Fruit fly (Drosophila melanogaster) whole organism, prepupa: ENCODE measurements around the gene GstD1.

Source experiments
- Blimp-1 ChIP-seq: fragments of 200-800 bp; sonication (Bioruptor generic); optimal IDR thresholded peaks from 3 replicates; lab custom pipeline; 2017; ENCODE audit warnings: missing biosample characterization, missing genetic modification characterization, mild to moderate bottlenecking, moderate library complexity, missing genetic modification reagents
- CG10631 ChIP-seq: fragments of 200-800 bp; sonication (Bioruptor generic); optimal IDR thresholded peaks from 2 replicates; lab custom pipeline; 2016; ENCODE audit warnings: missing biosample characterization, missing genetic modification characterization
- CG11762 ChIP-seq: fragments of 200-800 bp; sonication (Bioruptor generic); optimal IDR thresholded peaks from 3 replicates; lab custom pipeline; 2016; ENCODE audit warnings: missing biosample characterization, missing genetic modification characterization; ENCODE audit not compliant: insufficient read depth
- CG11902 ChIP-seq: fragments of 200-800 bp; sonication (Bioruptor generic); optimal IDR thresholded peaks from 3 replicates; lab custom pipeline; 2016; ENCODE audit warnings: missing biosample characterization, missing genetic modification characterization
- CG1621 ChIP-seq: fragments of 200-800 bp; sonication (Bioruptor generic); optimal IDR thresholded peaks from 3 replicates; lab custom pipeline; 2018; ENCODE audit warnings: missing biosample characterization, mild to moderate bottlenecking, missing genetic modification characterization
- CG16779 ChIP-seq: fragments of 200-800 bp; sonication (Bioruptor generic); optimal IDR thresholded peaks from 3 replicates; lab custom pipeline; 2017; ENCODE audit warnings: missing biosample characterization, mild to moderate bottlenecking, missing genetic modification characterization
- CG3032 ChIP-seq: fragments of 200-800 bp; optimal IDR thresholded peaks from 2 replicates; lab custom pipeline; 2019; ENCODE audit warnings: missing biosample characterization, mild to moderate bottlenecking, missing genetic modification characterization, moderate library complexity
- CG31627 ChIP-seq: fragments of 200-800 bp; sonication (Bioruptor generic); optimal IDR thresholded peaks from 3 replicates; lab custom pipeline; 2016; ENCODE audit warnings: missing biosample characterization, missing genetic modification characterization
- CG3919 ChIP-seq: fragments of 200-800 bp; sonication (Bioruptor generic); optimal IDR thresholded peaks from 3 replicates; lab custom pipeline; 2016; ENCODE audit warnings: missing biosample characterization, missing genetic modification characterization
- CG4318 ChIP-seq: fragments of 200-800 bp; sonication (Bioruptor generic); optimal IDR thresholded peaks from 3 replicates; lab custom pipeline; 2017; ENCODE audit warnings: missing biosample characterization, mild to moderate bottlenecking, missing genetic modification characterization
- CG6163 ChIP-seq: fragments of 200-800 bp; sonication (Bioruptor generic); IDR thresholded peaks from 3 replicates; pipeline ENCODE4 v1.3.6; 2022; ENCODE audit warnings: missing biosample characterization, missing genetic modification characterization
- CG6792 ChIP-seq: fragments of 200-800 bp; sonication (Bioruptor generic); optimal IDR thresholded peaks from 3 replicates; lab custom pipeline; 2016; ENCODE audit warnings: missing biosample characterization, missing genetic modification characterization
- CG6854 ChIP-seq: fragments of 200-800 bp; sonication (Bioruptor generic); optimal IDR thresholded peaks from 2 replicates; lab custom pipeline; 2017; ENCODE audit warnings: missing biosample characterization, mild to moderate bottlenecking, missing genetic modification characterization
- CG8119 ChIP-seq: fragments of 200-800 bp; sonication (Bioruptor generic); IDR thresholded peaks from 3 replicates; pipeline ENCODE4 v1.3.6; 2022; ENCODE audit warnings: missing biosample characterization, missing genetic modification characterization
- CG8319 ChIP-seq: fragments of 200-800 bp; sonication (Bioruptor generic); optimal IDR thresholded peaks from 3 replicates; lab custom pipeline; 2016; ENCODE audit warnings: missing biosample characterization, missing genetic modification characterization
- CG9139 ChIP-seq: fragments of 200-800 bp; sonication (Bioruptor generic); optimal IDR thresholded peaks from 3 replicates; lab custom pipeline; 2017; ENCODE audit warnings: missing biosample characterization, mild to moderate bottlenecking, missing genetic modification characterization
- Eip75B ChIP-seq: fragments of 200-800 bp; sonication (Bioruptor generic); optimal IDR thresholded peaks from 3 replicates; lab custom pipeline; 2016; ENCODE audit warnings: missing biosample characterization, missing genetic modification characterization
- Eip78C ChIP-seq: fragments of 200-800 bp; sonication (Bioruptor generic); peaks from one replicate; lab custom pipeline; 2016; ENCODE audit warnings: missing biosample characterization, missing genetic modification characterization
- Ets96B ChIP-seq: fragments of 200-800 bp; optimal IDR thresholded peaks from 2 replicates; lab custom pipeline; 2019; ENCODE audit warnings: missing biosample characterization, mild to moderate bottlenecking, missing genetic modification characterization, moderate library complexity
- Hr38 ChIP-seq: sonication (Bioruptor generic); optimal IDR thresholded peaks from 2 replicates; lab custom pipeline; 2016; ENCODE audit warnings: missing biosample characterization, missing genetic modification characterization
- Hr39 ChIP-seq: fragments of 200-800 bp; sonication (Bioruptor generic); optimal IDR thresholded peaks from 2 replicates; lab custom pipeline; 2016; ENCODE audit warnings: missing biosample characterization, missing genetic modification characterization
- Hr4 ChIP-seq: fragments of 200-800 bp; sonication (Bioruptor generic); optimal IDR thresholded peaks from 3 replicates; lab custom pipeline; 2016; ENCODE audit warnings: missing biosample characterization, missing genetic modification characterization
- Met ChIP-seq: fragments of 200-800 bp; sonication (Bioruptor generic); optimal IDR thresholded peaks from 3 replicates; lab custom pipeline; 2016; ENCODE audit warnings: missing biosample characterization, missing genetic modification characterization
- OdsH ChIP-seq: fragments of 200-800 bp; sonication (Bioruptor generic); optimal IDR thresholded peaks from 3 replicates; lab custom pipeline; 2016; ENCODE audit warnings: missing biosample characterization, missing genetic modification characterization
- Sox102F ChIP-seq: fragments of 200-800 bp; sonication (Bioruptor generic); optimal IDR thresholded peaks from 2 replicates; lab custom pipeline; 2016; ENCODE audit warnings: missing biosample characterization, mild to moderate bottlenecking, missing genetic modification characterization
- Sox14 ChIP-seq: fragments of 200-800 bp; sonication (Bioruptor generic); optimal IDR thresholded peaks from 3 replicates; lab custom pipeline; 2016; ENCODE audit warnings: missing biosample characterization, missing genetic modification characterization
- Sox15 ChIP-seq: fragments of 200-800 bp; sonication (Bioruptor generic); optimal IDR thresholded peaks from 3 replicates; lab custom pipeline; 2016; ENCODE audit warnings: missing biosample characterization, missing genetic modification characterization
- acj6 ChIP-seq: fragments of 200-800 bp; sonication (Bioruptor generic); optimal IDR thresholded peaks from 3 replicates; lab custom pipeline; 2016; ENCODE audit warnings: missing biosample characterization, missing genetic modification characterization
- cyc ChIP-seq: fragments of 200-800 bp; sonication (Bioruptor generic); optimal IDR thresholded peaks from 3 replicates; lab custom pipeline; 2016; ENCODE audit warnings: missing biosample characterization, missing genetic modification characterization
- dsx ChIP-seq: fragments of 200-800 bp; optimal IDR thresholded peaks from 3 replicates; lab custom pipeline; 2019; ENCODE audit warnings: missing biosample characterization, mild to moderate bottlenecking, missing genetic modification characterization, moderate library complexity; ENCODE audit not compliant: poor library complexity, severe bottlenecking
- esn ChIP-seq: fragments of 200-800 bp; sonication (Bioruptor generic); optimal IDR thresholded peaks from 2 replicates; lab custom pipeline; 2016; ENCODE audit warnings: missing biosample characterization, mild to moderate bottlenecking, missing genetic modification characterization, moderate library complexity
- fkh ChIP-seq: fragments of 200-800 bp; sonication (Bioruptor generic); optimal IDR thresholded peaks from 3 replicates; lab custom pipeline; 2017; ENCODE audit warnings: missing biosample characterization, mild to moderate bottlenecking, missing genetic modification characterization, moderate library complexity
- lz ChIP-seq: fragments of 200-800 bp; sonication (Bioruptor generic); optimal IDR thresholded peaks from 3 replicates; lab custom pipeline; 2016; ENCODE audit warnings: missing biosample characterization, missing genetic modification characterization
- net ChIP-seq: fragments of 200-800 bp; sonication (Bioruptor generic); optimal IDR thresholded peaks from 3 replicates; lab custom pipeline; 2016; ENCODE audit warnings: missing biosample characterization, missing genetic modification characterization
- pdm3 ChIP-seq: fragments of 200-800 bp; sonication (Bioruptor generic); optimal IDR thresholded peaks from 3 replicates; lab custom pipeline; 2016; ENCODE audit warnings: missing biosample characterization, missing genetic modification characterization
- ss ChIP-seq, 2 experiments: fragments of 200-800 bp; sonication (Bioruptor generic); optimal IDR thresholded peaks; 2 replicates in 1 of 2; 3 replicates in 1 of 2; lab custom pipeline; 2017 to 2018; ENCODE audit warnings: mild to moderate bottlenecking in 2 of 2, missing biosample characterization in 2 of 2, missing genetic modification characterization in 2 of 2, moderate library complexity in 1 of 2
- topi ChIP-seq: fragments of 200-800 bp; sonication (Bioruptor generic); optimal IDR thresholded peaks from 3 replicates; lab custom pipeline; 2016; ENCODE audit warnings: missing biosample characterization, missing genetic modification characterization
- vri ChIP-seq: fragments of 200-800 bp; sonication (Bioruptor generic); optimal IDR thresholded peaks from 3 replicates; lab custom pipeline; 2016; ENCODE audit warnings: missing biosample characterization, mild to moderate bottlenecking, missing genetic modification characterization

The GstD1 gene

dm6 chr3R:12364580-12364979, 4.5 kb downstream of the GstD1 start, which contains the start of gene Tim17a1:
Gene Tim17a1, minus strand, starts transcription at chr3R:12364680.
- TF ChIP-seq Hr4 (no peak), Ets96B (tag; lab: Kevin White, UChicago) (no peak), lz (GFP tag; lab: Kevin White, UChicago) (no peak), cyc (GFP tag; lab: Kevin White, UChicago) (no peak), CG9139 (GFP tag; lab: Kevin White, UChicago) (no peak), pdm3 (GFP tag; lab: Kevin White, UChicago) (no peak), CG6792 (GFP tag; lab: Kevin White, UChicago) (no peak), Met (GFP tag; lab: Kevin White, UChicago) (no peak), Sox15 (no peak), esn (no peak), Hr39 (no peak), CG1621 (tag; lab: Kevin White, UChicago) (no peak), CG10631 (no peak), ss (GFP tag; optimal IDR thresholded peaks at IDR 0.05; lab: Kevin White, UChicago) (no peak)
- TF ChIP-seq, all 60 proteins: peak for 0

- TF ChIP-seq Blimp-1 (GFP tag; lab: Kevin White, UChicago) = no peak
- TF ChIP-seq dsx (GFP tag; lab: Kevin White, UChicago) = peak; percentile 50
Observed at dm6 chr3R:12363544-12363943, 5.5 kb downstream of the GstD1 start.

DNA sequence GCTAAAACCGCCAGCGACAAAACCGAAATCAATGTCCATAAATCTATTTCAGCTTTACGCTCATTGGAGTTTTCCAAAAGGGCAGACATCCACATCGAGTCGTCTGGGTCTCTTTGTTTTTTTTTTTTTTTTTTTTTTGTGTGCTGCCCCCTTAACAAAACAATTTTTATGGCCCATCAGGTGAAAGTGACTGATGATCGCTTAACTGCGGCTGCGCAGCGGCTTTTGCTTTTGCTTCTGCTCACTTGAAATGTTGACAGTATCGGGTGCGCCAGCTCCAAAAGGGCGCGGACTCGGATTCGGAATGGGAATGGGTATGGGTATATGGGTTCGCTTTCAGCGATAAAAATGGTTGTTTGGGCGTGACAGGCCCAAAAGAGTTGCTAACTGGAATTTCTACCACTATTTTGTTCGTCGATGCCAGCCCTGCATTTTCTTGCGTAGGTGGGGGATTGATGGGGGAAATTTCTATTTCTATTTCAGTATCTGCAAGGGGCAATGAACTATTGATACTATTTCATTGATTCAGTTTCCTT, 7.0 kb downstream of the GstD1 start:
- TF ChIP-seq CG4318 (GFP tag; lab: Kevin White, UChicago) (no peak), Hr39 (no peak)

- TF ChIP-seq vri (GFP tag; lab: Kevin White, UChicago) = no peak
- no peak for TF ChIP-seq CG31627 (GFP tag; lab: Kevin White, UChicago)
- peak; percentile 1 for TF ChIP-seq CG3919 (GFP tag; lab: Kevin White, UChicago)
- peak; percentile 26 for TF ChIP-seq CG6854
- TF ChIP-seq Hr39 = no peak
- peak; percentile 75 for TF ChIP-seq Blimp-1 (GFP tag; lab: Kevin White, UChicago)
- TF ChIP-seq OdsH = no peak
- peak; percentile 57 for TF ChIP-seq Eip78C (GFP tag; lab: Kevin White, UChicago)
Observed at dm6 chr3R:12359837-12360236, 9.2 kb downstream of the GstD1 start, which contains the start of gene CG4115. Gene CG4115, plus strand, starts transcription at chr3R:12360008.

DNA sequence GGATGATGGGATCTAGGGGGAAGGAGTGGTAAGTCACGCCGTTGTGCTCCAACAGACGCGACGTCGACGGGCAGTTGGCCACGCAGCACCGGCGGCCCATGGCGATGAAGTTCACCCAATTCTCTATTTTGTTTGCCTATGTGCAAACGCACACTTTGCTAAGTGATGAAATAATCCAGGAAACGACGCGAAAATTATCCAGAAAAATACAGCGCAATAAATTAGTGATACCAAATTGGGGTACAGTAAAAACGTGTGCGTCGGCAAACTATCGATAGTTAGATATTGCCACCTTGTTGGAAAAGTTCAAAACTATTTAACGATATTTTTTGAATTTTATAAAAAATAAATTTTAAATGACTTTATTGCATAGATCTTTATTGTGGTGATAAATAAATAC, 13.0 kb downstream of the GstD1 start, which contains the start of gene MBD-R2:
TSS of gene MBD-R2 (minus strand) at position 222 of the 400 bp plus-strand sequence.
- TF ChIP-seq esn (peak; percentile 8), net (GFP tag; lab: Kevin White, UChicago) (no peak)

DNA sequence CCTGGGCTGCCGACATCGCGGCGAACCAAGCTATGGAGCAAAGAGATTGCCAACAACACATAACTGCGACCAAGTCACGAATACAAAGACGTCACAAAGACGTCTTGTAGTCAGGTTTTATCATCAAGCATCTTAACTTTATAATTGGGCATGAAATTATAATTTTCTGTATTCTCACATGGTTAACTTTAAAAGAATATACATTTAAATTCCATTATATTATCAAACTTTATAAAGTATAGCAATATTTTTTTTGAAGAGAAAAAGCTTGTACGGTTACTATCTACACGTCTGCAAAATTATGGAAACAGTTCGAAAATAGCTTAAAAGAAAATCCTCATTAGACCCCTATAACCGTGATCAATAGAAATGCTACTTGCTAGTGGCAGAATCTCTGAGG, 17.1 kb downstream of the GstD1 start, which contains the start of gene CG10041:
TSS of gene CG10041 (minus strand) at position 101 of the 400 bp plus-strand sequence.
- TF ChIP-seq dsx (GFP tag; lab: Kevin White, UChicago) (no peak), Sox14 (no peak), Sox15 (no peak), CG11902 (no peak), Eip75B (GFP tag; lab: Kevin White, UChicago) (no peak), CG6163 (GFP tag; lab: Robert Waterston, UW) (no peak)
- TF ChIP-seq, all 60 proteins: peak for 0

dm6 chr3R:12350497-12350896, 18.6 kb downstream of the GstD1 start, which contains the start of gene CG10038:
Gene CG10038, minus strand, starts transcription at chr3R:12350644.
- TF ChIP-seq CG6163 (GFP tag; lab: Robert Waterston, UW) (no peak), Sox102F (GFP tag; lab: Kevin White, UChicago) (no peak), CG6792 (GFP tag; lab: Kevin White, UChicago) (peak; percentile 18), CG8119 (GFP tag; lab: Robert Waterston, UW) (no peak), fkh (GFP tag; lab: Kevin White, UChicago) (no peak), vri (GFP tag; lab: Kevin White, UChicago) (no peak), CG11762 (no peak), Hr39 (peak; percentile 21), esn (peak; percentile 45), Hr38 (GFP tag; lab: Kevin White, UChicago) (no peak), pdm3 (GFP tag; lab: Kevin White, UChicago) (peak; percentile 35), lz (GFP tag; lab: Kevin White, UChicago) (peak; percentile 27), CG31627 (GFP tag; lab: Kevin White, UChicago) (peak; percentile 24), CG8319 (GFP tag; lab: Kevin White, UChicago) (no peak), acj6 (GFP tag; lab: Kevin White, UChicago) (peak; percentile 20), Sox14 (no peak), topi (GFP tag; lab: Kevin White, UChicago) (peak; percentile 20), CG3032 (tag; lab: Kevin White, UChicago) (peak; percentile 12), CG16779 (tag; lab: Kevin White, UChicago) (no peak), cyc (GFP tag; lab: Kevin White, UChicago) (peak; percentile 36)
